Worm (Caenorhabditis elegans) whole organism, late embryonic: ENCODE data around the gene col-71.
"Not testable (repeated sequence)": the region's sequence is repeated elsewhere in the genome, so short reads cannot be mapped to it uniquely, and the experiment has no call there.

Source experiments
- ama-1 ChIP-seq: fragments of 150-350 bp; optimal IDR thresholded peaks from 2 replicates; lab custom pipeline; 2014
- ceh-19 ChIP-seq: fragments of 200-800 bp; sonication (Bioruptor generic); optimal IDR thresholded peaks from 2 replicates; lab custom pipeline; 2018; ENCODE audit warnings: mild to moderate bottlenecking, missing genetic modification characterization, missing compliant biosample characterization
- ceh-31 ChIP-seq: sonication (generic microtip); optimal IDR thresholded peaks from 2 replicates; lab custom pipeline; 2016; ENCODE audit warnings: missing genetic modification characterization, missing compliant biosample characterization
- lim-6 ChIP-seq: sonication (generic microtip); optimal IDR thresholded peaks from 2 replicates; lab custom pipeline; 2016; ENCODE audit warnings: missing genetic modification characterization, missing compliant biosample characterization
- nfya-1 ChIP-seq: sonication (generic microtip); optimal IDR thresholded peaks from 2 replicates; lab custom pipeline; 2017; ENCODE audit warnings: missing genetic modification characterization, mild to moderate bottlenecking, missing compliant biosample characterization, antibody characterized with exemption, moderate library complexity
- odd-2 ChIP-seq: sonication (generic microtip); optimal IDR thresholded peaks from 2 replicates; lab custom pipeline; 2017; ENCODE audit warnings: antibody characterized with exemption, mild to moderate bottlenecking, missing genetic modification characterization, missing compliant biosample characterization
- pqm-1 ChIP-seq: sonication (generic microtip); optimal IDR thresholded peaks from 2 replicates; lab custom pipeline; 2016; ENCODE audit warnings: missing genetic modification characterization, missing compliant biosample characterization
- syd-9 ChIP-seq: sonication (generic microtip); optimal IDR thresholded peaks from 2 replicates; lab custom pipeline; 2016; ENCODE audit warnings: mild to moderate bottlenecking, missing genetic modification characterization, moderate library complexity, missing compliant biosample characterization
- tbx-2 ChIP-seq: sonication (generic microtip); optimal IDR thresholded peaks from 2 replicates; lab custom pipeline; 2016; ENCODE audit warnings: missing genetic modification characterization, missing compliant biosample characterization

ce11 chrII:3490797-3491196, 11.6 kb downstream of the col-71 start, which contains the start of gene fbxb-112:
- TF ChIP-seq ceh-19; odd-2 (tag; lab: Kevin White, UChicago); pqm-1 (tag; lab: Kevin White, UChicago); syd-9 (tag; lab: Kevin White, UChicago); ceh-31 (tag; lab: Kevin White, UChicago); ama-1 (lab: Kevin White, UChicago); lim-6 (tag; lab: Kevin White, UChicago); tbx-2 (tag; lab: Kevin White, UChicago); nfya-1 (tag; lab: Kevin White, UChicago): not testable (repeated sequence)
